Fruit fly (Drosophila melanogaster) whole organism, adult: ENCODE measurements around the gene CG17770.

Experiments used
- CG11617 ChIP-seq: fragments of 200-800 bp; sonication (Bioruptor generic); optimal IDR thresholded peaks from 2 replicates; lab custom pipeline; 2017; ENCODE audit warnings: mild to moderate bottlenecking, missing biosample characterization, missing genetic modification reagents, missing genetic modification characterization
- CG12768 ChIP-seq: fragments of 200-800 bp; sonication (Bioruptor generic); optimal IDR thresholded peaks from 2 replicates; lab custom pipeline; 2017; ENCODE audit warnings: missing biosample characterization, missing genetic modification characterization, mild to moderate bottlenecking, moderate library complexity, missing genetic modification reagents
- CG14711 ChIP-seq: fragments of 200-800 bp; sonication (Bioruptor generic); optimal IDR thresholded peaks from 2 replicates; lab custom pipeline; 2018; ENCODE audit warnings: missing biosample characterization, mild to moderate bottlenecking, missing genetic modification characterization, moderate library complexity
- CG1620 ChIP-seq: fragments of 200-800 bp; sonication (Bioruptor generic); optimal IDR thresholded peaks from 2 replicates; lab custom pipeline; 2016; ENCODE audit warnings: missing biosample characterization, missing genetic modification characterization
- CG33017 ChIP-seq: fragments of 200-800 bp; sonication (Bioruptor generic); optimal IDR thresholded peaks from 2 replicates; lab custom pipeline; 2018; ENCODE audit warnings: missing biosample characterization, mild to moderate bottlenecking, missing genetic modification characterization, moderate library complexity
- CG7045 ChIP-seq: fragments of 200-800 bp; sonication (Bioruptor generic); optimal IDR thresholded peaks from 2 replicates; lab custom pipeline; 2017; ENCODE audit warnings: missing biosample characterization, mild to moderate bottlenecking, missing genetic modification characterization
- Clk ChIP-seq: fragments of 200-800 bp; sonication (Bioruptor generic); optimal IDR thresholded peaks from 2 replicates; lab custom pipeline; 2017; ENCODE audit warnings: missing biosample characterization, missing genetic modification characterization
- Crg-1 ChIP-seq: fragments of 200-800 bp; sonication (Bioruptor generic); optimal IDR thresholded peaks from 2 replicates; lab custom pipeline; 2016; ENCODE audit warnings: missing biosample characterization, missing genetic modification characterization
- Hr96 ChIP-seq: fragments of 200-800 bp; sonication (Bioruptor generic); optimal IDR thresholded peaks from 2 replicates; lab custom pipeline; 2016; ENCODE audit warnings: missing biosample characterization, missing genetic modification characterization
- Mnt ChIP-seq: fragments of 200-800 bp; sonication (Bioruptor generic); optimal IDR thresholded peaks from 2 replicates; lab custom pipeline; 2016; ENCODE audit warnings: missing biosample characterization, mild to moderate bottlenecking, missing genetic modification characterization
- bab1 ChIP-seq: fragments of 200-800 bp; sonication (Bioruptor generic); optimal IDR thresholded peaks from 3 replicates; lab custom pipeline; 2019; ENCODE audit warnings: missing biosample characterization, mild to moderate bottlenecking, missing genetic modification characterization, moderate library complexity
- cic ChIP-seq: fragments of 200-800 bp; sonication (Bioruptor generic); optimal IDR thresholded peaks from 2 replicates; lab custom pipeline; 2017; ENCODE audit warnings: missing biosample characterization, mild to moderate bottlenecking, missing genetic modification characterization, moderate library complexity
- cnc ChIP-seq, 2 experiments: fragments of >200 bp; optimal IDR thresholded peaks; 2 replicates each; lab custom pipeline; 2017
- kay ChIP-seq: fragments of 200-800 bp; sonication (Bioruptor generic); peaks from one replicate; lab custom pipeline; 2016; ENCODE audit warnings: missing biosample characterization, missing genetic modification characterization, borderline replicate concordance
- ovo ChIP-seq: fragments of 200-800 bp; sonication (Bioruptor generic); optimal IDR thresholded peaks from 2 replicates; lab custom pipeline; 2016; ENCODE audit warnings: missing biosample characterization, missing genetic modification characterization
- pad ChIP-seq: fragments of 200-800 bp; sonication (Bioruptor generic); optimal IDR thresholded peaks from 3 replicates; lab custom pipeline; 2017; ENCODE audit warnings: missing biosample characterization, missing genetic modification characterization, mild to moderate bottlenecking, moderate library complexity, missing genetic modification reagents
- tj ChIP-seq: fragments of 200-800 bp; sonication (Bioruptor generic); optimal IDR thresholded peaks from 3 replicates; lab custom pipeline; 2017; ENCODE audit warnings: missing biosample characterization, mild to moderate bottlenecking, missing genetic modification characterization, moderate library complexity
- toe ChIP-seq: fragments of 200-800 bp; sonication (Bioruptor generic); optimal IDR thresholded peaks from 2 replicates; lab custom pipeline; 2016; ENCODE audit warnings: missing biosample characterization, missing genetic modification characterization

The CG17770 gene

dm6 chr3R:25854825-25855224, 43.1 kb downstream of the CG17770 start:
- no peak for TF ChIP-seq Clk (GFP tag; lab: Kevin White, UChicago)
- no peak for TF ChIP-seq CG1620 (GFP tag; lab: Kevin White, UChicago)
- TF ChIP-seq Mnt (GFP tag; lab: Kevin White, UChicago) = no peak
- TF ChIP-seq CG12768 (GFP tag; lab: Kevin White, UChicago) = no peak
- TF ChIP-seq cic = no peak
- peak; percentile 11 for TF ChIP-seq CG33017 (tag; lab: Kevin White, UChicago)
- no peak for TF ChIP-seq kay
- no peak for TF ChIP-seq tj (GFP tag; lab: Kevin White, UChicago)
- TF ChIP-seq cnc (optimal IDR thresholded peaks at IDR 0.05; lab: Kevin White, UChicago) = no peak
- no peak for TF ChIP-seq CG14711 (tag; lab: Kevin White, UChicago)
- no peak for TF ChIP-seq toe (GFP tag; lab: Kevin White, UChicago)
- TF ChIP-seq Crg-1 (GFP tag; lab: Kevin White, UChicago) = no peak
- peak; percentile 25 for TF ChIP-seq CG7045

dm6 chr3R:25855594-25856305, 44.0 kb downstream of the CG17770 start, which contains the start of gene CG5890:
CG5890 (plus strand) TSS chr3R:25856154.
- TF ChIP-seq CG1620 (GFP tag; lab: Kevin White, UChicago) = no peak
- no peak for TF ChIP-seq CG14711 (tag; lab: Kevin White, UChicago)
- TF ChIP-seq ovo (GFP tag; lab: Kevin White, UChicago) = no peak
- TF ChIP-seq CG12768 (GFP tag; lab: Kevin White, UChicago) = peak; percentile 40
- TF ChIP-seq cic = no peak
- TF ChIP-seq Clk (GFP tag; lab: Kevin White, UChicago) = peak; percentile 21
- peak; percentile 48 for TF ChIP-seq CG7045
- TF ChIP-seq CG11617 (GFP tag; lab: Kevin White, UChicago) = no peak
- no peak for TF ChIP-seq Hr96 (GFP tag; lab: Kevin White, UChicago)
- no peak for TF ChIP-seq pad
- TF ChIP-seq Mnt (GFP tag; lab: Kevin White, UChicago) = no peak
- no peak for TF ChIP-seq bab1 (GFP tag; lab: Kevin White, UChicago)
- TF ChIP-seq toe (GFP tag; lab: Kevin White, UChicago) = peak; percentile 3
- no peak for TF ChIP-seq Crg-1 (GFP tag; lab: Kevin White, UChicago)
- TF ChIP-seq tj (GFP tag; lab: Kevin White, UChicago) = no peak
